Fruit fly (Drosophila melanogaster) whole organism, embryonic: ENCODE data around the gene AANATL7.
A peak's percentile ranks its signal among the peaks of the same experiment; 100 is the strongest.

ENCODE experiments used
- Adf1 ChIP-seq: fragments of 200-800 bp; sonication (Bioruptor generic); IDR thresholded peaks from 2 replicates; pipeline ENCODE4 v1.3.6; 2022; ENCODE audit warnings: missing biosample characterization, missing genetic modification characterization
- Atf6 ChIP-seq: fragments of 200-800 bp; sonication (Bioruptor generic); IDR thresholded peaks from 2 replicates; pipeline ENCODE4 v1.3.6; 2022; ENCODE audit warnings: missing biosample characterization, missing genetic modification characterization
- Bdp1 ChIP-seq: fragments of 200-800 bp; sonication (Bioruptor generic); optimal IDR thresholded peaks from 3 replicates; lab custom pipeline; 2016; ENCODE audit warnings: missing biosample characterization, missing genetic modification characterization
- CG10462 ChIP-seq: fragments of 200-800 bp; sonication (Bioruptor generic); optimal IDR thresholded peaks from 2 replicates; lab custom pipeline; 2016; ENCODE audit warnings: missing biosample characterization, missing genetic modification characterization
- CG10543 ChIP-seq: fragments of 200-800 bp; sonication (Bioruptor generic); optimal IDR thresholded peaks from 3 replicates; lab custom pipeline; 2017; ENCODE audit warnings: missing biosample characterization, mild to moderate bottlenecking, missing genetic modification characterization, moderate library complexity
- CG11723 ChIP-seq: fragments of 200-800 bp; sonication (Bioruptor generic); optimal IDR thresholded peaks from 2 replicates; lab custom pipeline; 2017; ENCODE audit warnings: missing biosample characterization, mild to moderate bottlenecking, missing genetic modification characterization
- CG13123 ChIP-seq: fragments of 200-800 bp; sonication (Bioruptor generic); optimal IDR thresholded peaks from 2 replicates; lab custom pipeline; 2016; ENCODE audit warnings: missing biosample characterization, missing genetic modification characterization
- CG15479 ChIP-seq: fragments of 200-800 bp; sonication (Bioruptor generic); optimal IDR thresholded peaks from 3 replicates; lab custom pipeline; 2019; ENCODE audit warnings: missing biosample characterization, mild to moderate bottlenecking, missing genetic modification characterization, moderate library complexity
- CG1603 ChIP-seq: fragments of 200-800 bp; sonication (Bioruptor generic); optimal IDR thresholded peaks from 2 replicates; lab custom pipeline; 2019; ENCODE audit warnings: missing biosample characterization, mild to moderate bottlenecking, missing genetic modification characterization, moderate library complexity
- CG16863 ChIP-seq: fragments of 200-800 bp; sonication (Bioruptor generic); optimal IDR thresholded peaks from 3 replicates; lab custom pipeline; 2016; ENCODE audit warnings: missing biosample characterization, missing genetic modification characterization
- CG17802 ChIP-seq: fragments of 200-800 bp; sonication (Bioruptor generic); optimal IDR thresholded peaks from 2 replicates; lab custom pipeline; 2018; ENCODE audit warnings: missing biosample characterization, mild to moderate bottlenecking, missing genetic modification characterization, moderate library complexity
- CG2875 ChIP-seq: fragments of 200-800 bp; sonication (Bioruptor generic); optimal IDR thresholded peaks from 2 replicates; lab custom pipeline; 2017; ENCODE audit warnings: missing biosample characterization, mild to moderate bottlenecking, missing genetic modification characterization, missing genetic modification reagents
- CG31224 ChIP-seq: fragments of 200-800 bp; sonication (Bioruptor generic); IDR thresholded peaks from 2 replicates; pipeline ENCODE4 v1.3.6; 2022; ENCODE audit warnings: missing biosample characterization, missing genetic modification characterization
- CG31365 ChIP-seq: fragments of 200-800 bp; sonication (Bioruptor generic); optimal IDR thresholded peaks from 2 replicates; lab custom pipeline; 2018; ENCODE audit warnings: missing biosample characterization, mild to moderate bottlenecking, missing genetic modification characterization
- CG3407 ChIP-seq: fragments of 200-800 bp; sonication (Bioruptor generic); optimal IDR thresholded peaks from 2 replicates; lab custom pipeline; 2018; ENCODE audit warnings: missing biosample characterization, mild to moderate bottlenecking, missing genetic modification characterization
- CG7745 ChIP-seq: fragments of 200-800 bp; sonication (Bioruptor generic); optimal IDR thresholded peaks from 2 replicates; lab custom pipeline; 2018; ENCODE audit warnings: missing biosample characterization, mild to moderate bottlenecking, missing genetic modification characterization, moderate library complexity
- CG9215 ChIP-seq: fragments of 200-800 bp; sonication (Bioruptor generic); IDR thresholded peaks from 2 replicates; pipeline ENCODE4 v1.3.6; 2022; ENCODE audit warnings: missing biosample characterization, missing genetic modification characterization
- CG9437 ChIP-seq: fragments of 200-800 bp; sonication (Bioruptor generic); optimal IDR thresholded peaks from 2 replicates; lab custom pipeline; 2018; ENCODE audit warnings: missing biosample characterization, mild to moderate bottlenecking, missing genetic modification characterization
- CTCF ChIP-seq: fragments of 200-800 bp; sonication (Bioruptor generic); optimal IDR thresholded peaks from 2 replicates; lab custom pipeline; 2017; ENCODE audit warnings: missing biosample characterization, mild to moderate bottlenecking, missing genetic modification characterization, moderate library complexity
- CrebB ChIP-seq: fragments of 200-800 bp; sonication (Bioruptor generic); optimal IDR thresholded peaks from 3 replicates; lab custom pipeline; 2018; ENCODE audit warnings: missing biosample characterization, mild to moderate bottlenecking, missing genetic modification characterization
- Deaf1 ChIP-seq: fragments of 200-800 bp; optimal IDR thresholded peaks from 3 replicates; lab custom pipeline; 2019; ENCODE audit warnings: missing biosample characterization, mild to moderate bottlenecking, missing genetic modification characterization, moderate library complexity
- Elba2 ChIP-seq: fragments of 200-800 bp; sonication (Bioruptor generic); optimal IDR thresholded peaks from 3 replicates; lab custom pipeline; 2016; ENCODE audit warnings: missing biosample characterization, missing genetic modification characterization
- GATAe ChIP-seq: fragments of 200-800 bp; sonication (Bioruptor generic); conservative IDR thresholded peaks from 2 replicates; pipeline ENCODE4 v1.3.6; 2022; ENCODE audit warnings: missing biosample characterization, missing genetic modification characterization
- Hey ChIP-seq: fragments of 200-800 bp; sonication (Bioruptor generic); optimal IDR thresholded peaks from 3 replicates; lab custom pipeline; 2018; ENCODE audit warnings: missing biosample characterization, mild to moderate bottlenecking, missing genetic modification characterization
- Med ChIP-seq: fragments of 200-800 bp; sonication (Bioruptor generic); peaks from one replicate; lab custom pipeline; 2016; ENCODE audit warnings: missing biosample characterization, missing genetic modification characterization, mild to moderate bottlenecking, inconsistent platforms, moderate library complexity
- Pdp1 ChIP-seq, 2 experiments: fragments of 200-800 bp; sonication (Bioruptor generic); optimal IDR thresholded peaks; 3 replicates each; lab custom pipeline; 2016; ENCODE audit warnings: missing biosample characterization in 2 of 2, missing genetic modification characterization in 2 of 2, mild to moderate bottlenecking in 1 of 2, moderate library complexity in 1 of 2
- Rfx ChIP-seq: fragments of 200-800 bp; sonication (Bioruptor generic); IDR thresholded peaks from 2 replicates; pipeline ENCODE4 v1.3.6; 2022; ENCODE audit warnings: missing biosample characterization, missing genetic modification characterization
- Sin3A ChIP-seq: fragments of >200 bp; optimal IDR thresholded peaks from 2 replicates; lab custom pipeline; 2018
- Sox100B ChIP-seq: fragments of 200-800 bp; sonication (Bioruptor generic); optimal IDR thresholded peaks from 3 replicates; lab custom pipeline; 2018; ENCODE audit warnings: missing biosample characterization, mild to moderate bottlenecking, missing genetic modification characterization
- Tbp ChIP-seq: fragments of >200 bp; optimal IDR thresholded peaks from 2 replicates; lab custom pipeline; 2018; ENCODE audit warnings: missing biosample characterization, missing genetic modification characterization
- amos ChIP-seq: fragments of 200-800 bp; sonication (Bioruptor generic); IDR thresholded peaks from 2 replicates; pipeline ENCODE4 v1.3.6; 2022; ENCODE audit warnings: missing biosample characterization, missing genetic modification characterization; ENCODE audit not compliant: partially characterized antibody
- ase ChIP-seq: fragments of 200-800 bp; sonication (Bioruptor generic); IDR thresholded peaks from 3 replicates; pipeline ENCODE4 v1.3.6; 2022; ENCODE audit warnings: missing biosample characterization, missing genetic modification characterization
- bowl ChIP-seq: fragments of 200-800 bp; sonication (Bioruptor generic); IDR thresholded peaks from 2 replicates; pipeline ENCODE4 v1.3.6; 2022; ENCODE audit warnings: missing biosample characterization, missing genetic modification characterization
- cas ChIP-seq: fragments of 200-800 bp; sonication (Bioruptor generic); IDR thresholded peaks from 2 replicates; pipeline ENCODE4 v1.3.6; 2022; ENCODE audit warnings: missing biosample characterization, missing genetic modification characterization
- caup ChIP-seq: fragments of 200-800 bp; sonication (Bioruptor generic); optimal IDR thresholded peaks from 3 replicates; lab custom pipeline; 2017; ENCODE audit warnings: missing biosample characterization, mild to moderate bottlenecking, missing genetic modification characterization, moderate library complexity; ENCODE audit not compliant: severe bottlenecking
- cg ChIP-seq: fragments of 200-800 bp; sonication (Bioruptor generic); optimal IDR thresholded peaks from 3 replicates; lab custom pipeline; 2019; ENCODE audit warnings: missing biosample characterization, mild to moderate bottlenecking, missing genetic modification characterization, moderate library complexity
- ci ChIP-seq: fragments of 200-800 bp; sonication (Bioruptor generic); IDR thresholded peaks from 3 replicates; pipeline ENCODE4 v1.3.6; 2022; ENCODE audit warnings: missing biosample characterization, missing genetic modification characterization
- cwo ChIP-seq: fragments of 200-800 bp; sonication (Bioruptor generic); optimal IDR thresholded peaks from 3 replicates; lab custom pipeline; 2017; ENCODE audit warnings: missing biosample characterization, missing genetic modification characterization, mild to moderate bottlenecking, moderate library complexity, missing genetic modification reagents
- exex ChIP-seq: fragments of 200-800 bp; sonication (Bioruptor generic); optimal IDR thresholded peaks from 4 replicates; lab custom pipeline; 2018; ENCODE audit warnings: missing biosample characterization, mild to moderate bottlenecking, missing genetic modification characterization, moderate library complexity
- ftz-f1 ChIP-seq: fragments of 200-800 bp; sonication (Bioruptor generic); optimal IDR thresholded peaks from 2 replicates; lab custom pipeline; 2016; ENCODE audit warnings: missing biosample characterization, missing genetic modification characterization
- gro ChIP-seq: fragments of 200-800 bp; sonication (Bioruptor generic); optimal IDR thresholded peaks from 2 replicates; lab custom pipeline; 2016; ENCODE audit warnings: missing biosample characterization, missing genetic modification characterization
- hth ChIP-seq: fragments of >200 bp; optimal IDR thresholded peaks from 2 replicates; lab custom pipeline; 2017; ENCODE audit warnings: inconsistent platforms
- klu ChIP-seq: fragments of 200-800 bp; sonication (Bioruptor generic); IDR thresholded peaks from 2 replicates; pipeline ENCODE4 v1.3.6; 2022; ENCODE audit warnings: missing biosample characterization, missing genetic modification characterization
- lov ChIP-seq, 2 experiments: fragments of 200-800 bp in 1 of 2; fragments of >200 bp in 1 of 2; sonication (Bioruptor generic) in 1 of 2; IDR thresholded peaks in 1 of 2; optimal IDR thresholded peaks in 1 of 2; 2 replicates in 1 of 2; 3 replicates in 1 of 2; pipeline versions ENCODE4 v1.3.6 to Lab custom; 2017 to 2022; ENCODE audit warnings: missing biosample characterization in 1 of 2, missing genetic modification characterization in 1 of 2
- mirr ChIP-seq: fragments of 200-800 bp; sonication (Bioruptor generic); optimal IDR thresholded peaks from 3 replicates; lab custom pipeline; 2018; ENCODE audit warnings: missing biosample characterization, mild to moderate bottlenecking, missing genetic modification characterization
- nerfin-1 ChIP-seq: fragments of 200-800 bp; sonication (Bioruptor generic); optimal IDR thresholded peaks from 3 replicates; lab custom pipeline; 2019; ENCODE audit warnings: missing biosample characterization, mild to moderate bottlenecking, missing genetic modification characterization, moderate library complexity
- slbo ChIP-seq: fragments of 200-800 bp; sonication (Bioruptor generic); IDR thresholded peaks from 2 replicates; pipeline ENCODE4 v1.3.6; 2022; ENCODE audit warnings: missing biosample characterization, missing genetic modification characterization
- sna ChIP-seq: fragments of 200-800 bp; sonication (Bioruptor generic); IDR thresholded peaks from 2 replicates; pipeline ENCODE4 v1.3.6; 2022; ENCODE audit warnings: missing biosample characterization, missing genetic modification characterization; ENCODE audit not compliant: partially characterized antibody
- sug ChIP-seq: fragments of 200-800 bp; optimal IDR thresholded peaks from 2 replicates; lab custom pipeline; 2019; ENCODE audit warnings: missing biosample characterization, mild to moderate bottlenecking, missing genetic modification characterization, moderate library complexity
- trem ChIP-seq: fragments of 200-800 bp; optimal IDR thresholded peaks from 3 replicates; lab custom pipeline; 2019; ENCODE audit warnings: missing biosample characterization, mild to moderate bottlenecking, missing genetic modification characterization, moderate library complexity
- zen2 ChIP-seq: fragments of 200-800 bp; sonication (Bioruptor generic); IDR thresholded peaks from 3 replicates; pipeline ENCODE4 v1.3.6; 2022; ENCODE audit warnings: missing biosample characterization, missing genetic modification characterization; ENCODE audit not compliant: partially characterized antibody

The AANATL7 gene

dm6 chrX:2590607-2591006, 9.8 kb downstream of the AANATL7 start:
- TF ChIP-seq gro, result no peak
- TF ChIP-seq sug (tag; lab: Kevin White, UChicago), result peak; percentile 78
- TF ChIP-seq ase (GFP tag; lab: Robert Waterston, UW), result no peak
- TF ChIP-seq CG15479, result peak; percentile 74
- TF ChIP-seq CG17802, result no peak
- TF ChIP-seq CTCF (GFP tag; lab: Kevin White, UChicago), result no peak
- TF ChIP-seq trem (tag; lab: Kevin White, UChicago), result no peak
- no peak for TF ChIP-seq amos (GFP tag; lab: Robert Waterston, UW)
- TF ChIP-seq Med (GFP tag; lab: Kevin White, UChicago), result peak; percentile 79
- TF ChIP-seq cwo (GFP tag; lab: Kevin White, UChicago), result peak; percentile 39
- no peak for TF ChIP-seq zen2 (GFP tag; lab: Robert Waterston, UW)
- peak; percentile 37 for TF ChIP-seq exex (tag; lab: Kevin White, UChicago)
- TF ChIP-seq hth, result no peak
- no peak for TF ChIP-seq CG31224
- no peak for TF ChIP-seq sna (GFP tag; lab: Robert Waterston, UW)
- TF ChIP-seq Pdp1 (GFP tag; optimal IDR thresholded peaks at IDR 0.05; lab: Kevin White, UChicago), result peak in 1 of 2 experiments; percentile 40
- no peak for TF ChIP-seq CG9215
- TF ChIP-seq caup, result no peak
- TF ChIP-seq Adf1, result peak; percentile 52; the same call in 1 of the 2 replicates
- no peak for TF ChIP-seq CG13123
- no peak for TF ChIP-seq Deaf1
- no peak for TF ChIP-seq CG3407 (GFP tag; lab: Kevin White, UChicago)
- 0 out of 2 replicates have a peak, but pooled peaks have one; percentile 8 for TF ChIP-seq Atf6 (GFP tag; lab: Robert Waterston, UW)
- no peak for TF ChIP-seq Sox100B (GFP tag; lab: Kevin White, UChicago)
- TF ChIP-seq CG7745 (tag; lab: Kevin White, UChicago), result no peak
- no peak for TF ChIP-seq ftz-f1 (GFP tag; lab: Kevin White, UChicago)
- TF ChIP-seq lov (optimal IDR thresholded peaks at IDR 0.05; lab: Kevin White, UChicago), result no peak
- no peak for TF ChIP-seq lov (GFP tag; IDR thresholded peaks at IDR 0.05; lab: Robert Waterston, UW)
- TF ChIP-seq Sin3A (lab: Kevin White, UChicago), result no peak
- TF ChIP-seq CG16863 (GFP tag; lab: Kevin White, UChicago), result no peak
- TF ChIP-seq Elba2, result no peak
- no peak for TF ChIP-seq CG1603 (tag; lab: Kevin White, UChicago)
- 0 out of 3 replicates have a peak, but pooled peaks have one; percentile 24 for TF ChIP-seq ci
- no peak for TF ChIP-seq Rfx (GFP tag; lab: Robert Waterston, UW)
- TF ChIP-seq CG31365 (tag; lab: Kevin White, UChicago), result no peak
- TF ChIP-seq bowl, result no peak
- TF ChIP-seq Tbp (GFP tag; lab: Kevin White, UChicago), result no peak
- TF ChIP-seq CG10462 (GFP tag; lab: Kevin White, UChicago), result no peak
- no peak for TF ChIP-seq CG11723 (GFP tag; lab: Kevin White, UChicago)
- TF ChIP-seq nerfin-1 (tag; lab: Kevin White, UChicago), result no peak
- no peak for TF ChIP-seq Bdp1 (GFP tag; lab: Kevin White, UChicago)
- no peak for TF ChIP-seq CrebB (tag; lab: Kevin White, UChicago)
- TF ChIP-seq cas, result no peak
- TF ChIP-seq Hey (tag; lab: Kevin White, UChicago), result peak; percentile 85
- no peak for TF ChIP-seq CG2875 (GFP tag; lab: Kevin White, UChicago)
- TF ChIP-seq cg, result peak; percentile 4
- no peak for TF ChIP-seq slbo (GFP tag; lab: Robert Waterston, UW)
- TF ChIP-seq mirr (GFP tag; lab: Kevin White, UChicago), result peak; percentile 39
- TF ChIP-seq CG10543 (GFP tag; lab: Kevin White, UChicago), result peak; percentile 57
- peak; percentile 50; the same call in 1 of the 2 replicates for TF ChIP-seq GATAe (GFP tag; lab: Robert Waterston, UW)
- TF ChIP-seq klu (GFP tag; lab: Robert Waterston, UW), result no peak
- no peak for TF ChIP-seq CG9437 (GFP tag; lab: Kevin White, UChicago)
